Fruit fly (Drosophila melanogaster): ENCODE results near the gene Rpn12.

DNA sequence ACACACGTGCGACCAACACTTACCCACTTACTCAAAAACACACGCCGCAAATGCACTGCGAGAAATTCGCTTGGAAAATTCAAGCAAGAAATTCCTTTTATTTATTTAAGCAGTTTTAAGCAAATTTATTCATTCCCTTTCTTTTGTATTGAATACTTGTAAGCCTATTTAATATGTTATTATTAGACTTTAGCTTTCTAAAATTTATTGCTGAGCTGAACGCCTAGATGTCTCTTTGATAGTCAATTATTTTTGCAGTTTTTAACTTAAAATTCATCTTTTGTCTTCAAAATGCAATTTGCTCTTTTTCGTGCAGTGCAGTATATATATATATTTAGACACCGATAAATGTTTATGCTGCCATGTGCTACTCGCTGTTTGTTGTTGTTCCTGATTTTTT, 48.9 kb upstream of the Rpn12 start:
- TF ChIP-seq CTCF (optimal IDR thresholded peaks at IDR 0.05) = no peak
- no peak for TF ChIP-seq CG8478 (optimal IDR thresholded peaks at IDR 0.05)
